Worm (Caenorhabditis elegans) whole organism, midembryonic: Measurements from ENCODE around the gene T22F7.4.

Experiments used
- klf-2 ChIP-seq: fragments of 200-800 bp; sonication (Bioruptor generic); conservative IDR thresholded peaks from 2 replicates; pipeline ENCODE4 v1.3.6; 2022; ENCODE audit warnings: missing genetic modification reagents, missing genetic modification characterization, missing compliant biosample characterization
- med-1 ChIP-seq: sonication (generic microtip); optimal IDR thresholded peaks from 2 replicates; lab custom pipeline; 2017; ENCODE audit warnings: missing genetic modification characterization, mild to moderate bottlenecking, missing compliant biosample characterization, antibody characterized with exemption, missing genetic modification reagents; ENCODE audit not compliant: insufficient read depth
- ref-1 ChIP-seq: fragments of 200-800 bp; sonication (Bioruptor generic); conservative IDR thresholded peaks from 2 replicates; pipeline ENCODE4 v1.3.6; 2022; ENCODE audit warnings: missing genetic modification reagents, missing genetic modification characterization, missing compliant biosample characterization
- tab-1 ChIP-seq: fragments of 200-800 bp; sonication (Bioruptor generic); IDR thresholded peaks from 2 replicates; pipeline ENCODE4 v1.3.6; 2022; ENCODE audit warnings: missing genetic modification characterization, missing compliant biosample characterization
- ztf-29 ChIP-seq: fragments of 200-800 bp; sonication (Bioruptor generic); IDR thresholded peaks from 2 replicates; pipeline ENCODE4 v1.3.6; 2022; ENCODE audit warnings: missing genetic modification reagents, missing genetic modification characterization, missing compliant biosample characterization

- TF ChIP-seq med-1 (GFP tag; lab: Kevin White, UChicago) (no peak), tab-1 (no peak), ztf-29 (GFP tag; lab: Robert Waterston, UW) (no peak), klf-2 (no peak), ref-1 (no peak)
Observed at ce11 chrIII:526824-527223, at the start of gene T22F7.4.
